Fruit fly (Drosophila melanogaster): ENCODE measurements around the gene Usp32.

Gene Usp32

dm6 chr3L:19898547-19899282, 27.8 kb downstream of the Usp32 start (continued):
- peak; percentile 1 for TF ChIP-seq CG4820 (GFP tag; optimal IDR thresholded peaks at IDR 0.05)
- no peak for TF ChIP-seq ken (GFP tag; IDR thresholded peaks at IDR 0.05)
- TF ChIP-seq HHEX (GFP tag; optimal IDR thresholded peaks at IDR 0.05): no peak
- peak; percentile 71 for TF ChIP-seq tio (GFP tag; optimal IDR thresholded peaks at IDR 0.05)
- no peak for TF ChIP-seq ranshi (GFP tag; IDR thresholded peaks at IDR 0.05)
- no peak for TF ChIP-seq kah (GFP tag; optimal IDR thresholded peaks at IDR 0.05)
- TF ChIP-seq H2.0 (GFP tag; IDR thresholded peaks at IDR 0.05): no peak
- TF ChIP-seq wdn (GFP tag; IDR thresholded peaks at IDR 0.05): no peak
- no peak for TF ChIP-seq Kr (GFP tag; optimal IDR thresholded peaks at IDR 0.05)
- no peak for TF ChIP-seq Atf3 (GFP tag; optimal IDR thresholded peaks at IDR 0.05)
- TF ChIP-seq gem (tag; optimal IDR thresholded peaks at IDR 0.05): peak; percentile 78
- TF ChIP-seq CG7556 (GFP tag; optimal IDR thresholded peaks at IDR 0.05): peak; percentile 42
- no peak for TF ChIP-seq Trl (optimal IDR thresholded peaks at IDR 0.05)
- no peak for TF ChIP-seq Trl (GFP tag; optimal IDR thresholded peaks at IDR 0.05)
- no peak for TF ChIP-seq CG9876 (GFP tag; optimal IDR thresholded peaks at IDR 0.05)
- TF ChIP-seq HmgZ (tag; optimal IDR thresholded peaks at IDR 0.05): no peak
- peak; percentile 33 for TF ChIP-seq CG14710 (tag; optimal IDR thresholded peaks at IDR 0.05)
- TF ChIP-seq vfl (GFP tag; optimal IDR thresholded peaks at IDR 0.05): no peak
- TF ChIP-seq tup (GFP tag; optimal IDR thresholded peaks at IDR 0.05): no peak
- TF ChIP-seq br (optimal IDR thresholded peaks at IDR 0.05): no peak
- no peak for TF ChIP-seq h (optimal IDR thresholded peaks at IDR 0.05)
- no peak for TF ChIP-seq bowl (GFP tag; IDR thresholded peaks at IDR 0.05)
- no peak for TF ChIP-seq ci (GFP tag; IDR thresholded peaks at IDR 0.05)
- no peak for TF ChIP-seq Dip3 (GFP tag; optimal IDR thresholded peaks at IDR 0.05)
- TF ChIP-seq CG7963 (GFP tag; IDR thresholded peaks at IDR 0.05; ENCODE audit: partially characterized antibody): no peak
- TF ChIP-seq Gug (GFP tag; IDR thresholded peaks at IDR 0.05): no peak
- no peak for TF ChIP-seq zfh1 (GFP tag; IDR thresholded peaks at IDR 0.05)
- TF ChIP-seq Bdp1 (GFP tag; optimal IDR thresholded peaks at IDR 0.05): no peak
- TF ChIP-seq H15 (GFP tag; IDR thresholded peaks at IDR 0.05): no peak
- TF ChIP-seq CG7372 (GFP tag; IDR thresholded peaks at IDR 0.05): no peak
- TF ChIP-seq eyg (GFP tag; optimal IDR thresholded peaks at IDR 0.05): no peak
- peak; percentile 49 for TF ChIP-seq fd102C (GFP tag; optimal IDR thresholded peaks at IDR 0.05)
- peak; percentile 71 for TF ChIP-seq CG12391 (tag; optimal IDR thresholded peaks at IDR 0.05)
- no peak for TF ChIP-seq CG16779 (GFP tag; IDR thresholded peaks at IDR 0.05)
- TF ChIP-seq lmd (GFP tag; IDR thresholded peaks at IDR 0.05): no peak
- no peak for TF ChIP-seq emc (GFP tag; optimal IDR thresholded peaks at IDR 0.05)
- no peak for TF ChIP-seq CG9609 (GFP tag; optimal IDR thresholded peaks at IDR 0.05)
- TF ChIP-seq fd96Cb (tag; optimal IDR thresholded peaks at IDR 0.05): peak; percentile 19
- TF ChIP-seq org-1 (GFP tag; optimal IDR thresholded peaks at IDR 0.05): no peak
- peak in 1 of 2 experiments; percentile 73 for TF ChIP-seq pan (optimal IDR thresholded peaks at IDR 0.05)
- TF ChIP-seq pan (GFP tag; optimal IDR thresholded peaks at IDR 0.05 in 1 of 2, IDR thresholded peaks at IDR 0.05 in 1 of 2): no peak
- TF ChIP-seq Eip74EF (GFP tag; optimal IDR thresholded peaks at IDR 0.05): no peak
- TF ChIP-seq mirr (GFP tag; optimal IDR thresholded peaks at IDR 0.05): no peak
- TF ChIP-seq CG43689 (GFP tag; IDR thresholded peaks at IDR 0.05): no peak
- TF ChIP-seq CG8924 (tag; optimal IDR thresholded peaks at IDR 0.05): no peak
- no peak for TF ChIP-seq NfI (GFP tag; optimal IDR thresholded peaks at IDR 0.05)
- TF ChIP-seq Dref (GFP tag; IDR thresholded peaks at IDR 0.05): no peak
- no peak for TF ChIP-seq CG18764 (GFP tag; optimal IDR thresholded peaks at IDR 0.05)
- TF ChIP-seq sug (tag; optimal IDR thresholded peaks at IDR 0.05): no peak
- no peak for TF ChIP-seq slou (GFP tag; optimal IDR thresholded peaks at IDR 0.05)
- TF ChIP-seq CG3995 (GFP tag; optimal IDR thresholded peaks at IDR 0.05): no peak
- no peak for TF ChIP-seq D (optimal IDR thresholded peaks at IDR 0.05)
- TF ChIP-seq D (GFP tag; optimal IDR thresholded peaks at IDR 0.05): no peak

All from whole organism, embryonic.